Fruit fly (Drosophila melanogaster) whole organism, embryonic: ENCODE data around the gene papi.

Experiments used
- Blimp-1 ChIP-seq: fragments of 200-800 bp; sonication (Bioruptor generic); optimal IDR thresholded peaks from 3 replicates; lab custom pipeline; 2018; ENCODE audit warnings: missing biosample characterization, missing genetic modification characterization, mild to moderate bottlenecking, moderate library complexity, missing genetic modification reagents
- C15 ChIP-seq: fragments of 200-800 bp; sonication (Bioruptor generic); IDR thresholded peaks from 3 replicates; pipeline ENCODE4 v1.3.6; 2022; ENCODE audit warnings: missing biosample characterization, missing genetic modification characterization
- CG10274 ChIP-seq: fragments of 200-800 bp; sonication (Bioruptor generic); optimal IDR thresholded peaks from 3 replicates; lab custom pipeline; 2017; ENCODE audit warnings: missing biosample characterization, mild to moderate bottlenecking, missing genetic modification characterization
- CG11723 ChIP-seq: fragments of 200-800 bp; sonication (Bioruptor generic); optimal IDR thresholded peaks from 2 replicates; lab custom pipeline; 2017; ENCODE audit warnings: missing biosample characterization, mild to moderate bottlenecking, missing genetic modification characterization
- CG12236 ChIP-seq: fragments of 200-800 bp; sonication (Bioruptor generic); optimal IDR thresholded peaks from 2 replicates; lab custom pipeline; 2016; ENCODE audit warnings: missing biosample characterization, missing genetic modification characterization
- CG14965 ChIP-seq: fragments of 200-800 bp; sonication (Bioruptor generic); optimal IDR thresholded peaks from 2 replicates; lab custom pipeline; 2016; ENCODE audit warnings: missing biosample characterization, missing genetic modification characterization, borderline replicate concordance
- CG1529 ChIP-seq: fragments of 200-800 bp; sonication (Bioruptor generic); optimal IDR thresholded peaks from 3 replicates; lab custom pipeline; 2018; ENCODE audit warnings: missing biosample characterization, missing genetic modification characterization
- CG17328 ChIP-seq: fragments of 200-800 bp; sonication (Bioruptor generic); IDR thresholded peaks from 2 replicates; pipeline ENCODE4 v1.3.6; 2022; ENCODE audit warnings: missing biosample characterization, missing genetic modification characterization
- CG18599 ChIP-seq: fragments of 200-800 bp; sonication (Bioruptor generic); optimal IDR thresholded peaks from 3 replicates; lab custom pipeline; 2017; ENCODE audit warnings: missing biosample characterization, missing genetic modification characterization, mild to moderate bottlenecking, moderate library complexity, missing genetic modification reagents
- CG2116 ChIP-seq: fragments of 200-800 bp; sonication (Bioruptor generic); optimal IDR thresholded peaks from 3 replicates; lab custom pipeline; 2018; ENCODE audit warnings: missing biosample characterization, mild to moderate bottlenecking, missing genetic modification characterization
- CG2678 ChIP-seq: fragments of 200-800 bp; sonication (Bioruptor generic); optimal IDR thresholded peaks from 3 replicates; lab custom pipeline; 2019; ENCODE audit warnings: missing biosample characterization, mild to moderate bottlenecking, missing genetic modification characterization, moderate library complexity
- CG34224 ChIP-seq: fragments of 200-800 bp; sonication (Bioruptor generic); IDR thresholded peaks from 3 replicates; pipeline ENCODE4 v1.3.6; 2022; ENCODE audit warnings: missing biosample characterization, missing genetic modification characterization; ENCODE audit not compliant: partially characterized antibody
- CG4282 ChIP-seq: fragments of 200-800 bp; sonication (Bioruptor generic); optimal IDR thresholded peaks from 2 replicates; lab custom pipeline; 2016; ENCODE audit warnings: missing biosample characterization, missing genetic modification characterization
- CG4730 ChIP-seq: fragments of 200-800 bp; sonication (Bioruptor generic); IDR thresholded peaks from 2 replicates; pipeline ENCODE4 v1.3.6; 2022; ENCODE audit warnings: missing biosample characterization, missing genetic modification characterization
- CG7745 ChIP-seq: fragments of 200-800 bp; sonication (Bioruptor generic); optimal IDR thresholded peaks from 2 replicates; lab custom pipeline; 2018; ENCODE audit warnings: missing biosample characterization, mild to moderate bottlenecking, missing genetic modification characterization, moderate library complexity
- CG7839 ChIP-seq: fragments of 200-800 bp; sonication (Bioruptor generic); optimal IDR thresholded peaks from 3 replicates; lab custom pipeline; 2018; ENCODE audit warnings: missing biosample characterization, mild to moderate bottlenecking, missing genetic modification characterization, moderate library complexity
- CG7987 ChIP-seq: fragments of 200-800 bp; sonication (Bioruptor generic); optimal IDR thresholded peaks from 2 replicates; lab custom pipeline; 2018; ENCODE audit warnings: missing biosample characterization, mild to moderate bottlenecking, missing genetic modification characterization, moderate library complexity
- CG8388 ChIP-seq: fragments of 200-800 bp; sonication (Bioruptor generic); optimal IDR thresholded peaks from 2 replicates; lab custom pipeline; 2019; ENCODE audit warnings: missing biosample characterization, mild to moderate bottlenecking, missing genetic modification characterization, moderate library complexity
- CG8944 ChIP-seq: fragments of 200-800 bp; sonication (Bioruptor generic); optimal IDR thresholded peaks from 3 replicates; lab custom pipeline; 2016; ENCODE audit warnings: missing biosample characterization, missing genetic modification characterization
- CG9437 ChIP-seq: fragments of 200-800 bp; sonication (Bioruptor generic); optimal IDR thresholded peaks from 2 replicates; lab custom pipeline; 2018; ENCODE audit warnings: missing biosample characterization, mild to moderate bottlenecking, missing genetic modification characterization
- Doc3 ChIP-seq: fragments of 200-800 bp; sonication (Bioruptor generic); IDR thresholded peaks from 3 replicates; pipeline ENCODE4 v1.3.6; 2022; ENCODE audit warnings: missing biosample characterization, missing genetic modification characterization; ENCODE audit not compliant: partially characterized antibody
- Drgx ChIP-seq: fragments of 200-800 bp; sonication (Bioruptor generic); IDR thresholded peaks from 2 replicates; pipeline ENCODE4 v1.3.6; 2022; ENCODE audit warnings: missing biosample characterization, missing genetic modification characterization
- ERR ChIP-seq: fragments of 200-800 bp; sonication (Bioruptor generic); optimal IDR thresholded peaks from 2 replicates; lab custom pipeline; 2016; ENCODE audit warnings: missing biosample characterization, missing genetic modification characterization
- Eip74EF ChIP-seq, 2 experiments: fragments of 200-800 bp in 1 of 2; fragments of >200 bp in 1 of 2; sonication (Bioruptor generic) in 1 of 2; optimal IDR thresholded peaks; 2 replicates each; lab custom pipeline; 2017 to 2019; ENCODE audit warnings: missing biosample characterization in 2 of 2, missing genetic modification characterization in 2 of 2, mild to moderate bottlenecking in 1 of 2, moderate library complexity in 1 of 2
- Ets97D ChIP-seq: fragments of 200-800 bp; sonication (Bioruptor generic); optimal IDR thresholded peaks from 3 replicates; lab custom pipeline; 2016; ENCODE audit warnings: missing biosample characterization, missing genetic modification characterization
- GATAe ChIP-seq: fragments of 200-800 bp; sonication (Bioruptor generic); conservative IDR thresholded peaks from 2 replicates; pipeline ENCODE4 v1.3.6; 2022; ENCODE audit warnings: missing biosample characterization, missing genetic modification characterization
- Gug ChIP-seq: fragments of 200-800 bp; sonication (Bioruptor generic); IDR thresholded peaks from 4 replicates; pipeline ENCODE4 v1.3.6; 2022; ENCODE audit warnings: missing biosample characterization, missing genetic modification characterization
- HLHmδ ChIP-seq: fragments of 200-800 bp; sonication (Bioruptor generic); optimal IDR thresholded peaks from 2 replicates; lab custom pipeline; 2018; ENCODE audit warnings: missing biosample characterization, mild to moderate bottlenecking, missing genetic modification characterization, moderate library complexity
- Hand ChIP-seq: fragments of 200-800 bp; sonication (Bioruptor generic); optimal IDR thresholded peaks from 2 replicates; lab custom pipeline; 2017; ENCODE audit warnings: mild to moderate bottlenecking, missing biosample characterization, missing genetic modification reagents, missing genetic modification characterization
- HmgZ ChIP-seq: fragments of 200-800 bp; sonication (Bioruptor generic); optimal IDR thresholded peaks from 2 replicates; lab custom pipeline; 2018; ENCODE audit warnings: missing biosample characterization, mild to moderate bottlenecking, missing genetic modification characterization
- Nf-YB ChIP-seq: fragments of 200-800 bp; sonication (Bioruptor generic); optimal IDR thresholded peaks from 3 replicates; lab custom pipeline; 2019; ENCODE audit warnings: missing biosample characterization, mild to moderate bottlenecking, missing genetic modification characterization, moderate library complexity
- Oli ChIP-seq: fragments of 200-800 bp; sonication (Bioruptor generic); optimal IDR thresholded peaks from 2 replicates; lab custom pipeline; 2018; ENCODE audit warnings: missing biosample characterization, mild to moderate bottlenecking, missing genetic modification characterization, moderate library complexity
- Scr ChIP-seq: fragments of 200-800 bp; sonication (Bioruptor generic); IDR thresholded peaks from 2 replicates; pipeline ENCODE4 v1.3.6; 2022; ENCODE audit warnings: missing biosample characterization, missing genetic modification characterization; ENCODE audit not compliant: partially characterized antibody
- Stat92E ChIP-seq, 3 experiments: fragments of >200 bp in 2 of 3; fragments of 200-800 bp in 1 of 3; sonication (Bioruptor generic) in 1 of 3; optimal IDR thresholded peaks; 2 replicates each; lab custom pipeline; 2017 to 2019; ENCODE audit warnings: missing biosample characterization in 3 of 3, missing genetic modification characterization in 3 of 3, mild to moderate bottlenecking in 1 of 3, moderate library complexity in 1 of 3
- bbx ChIP-seq: fragments of 200-800 bp; sonication (Bioruptor generic); IDR thresholded peaks from 2 replicates; pipeline ENCODE4 v1.3.6; 2022; ENCODE audit warnings: missing biosample characterization, missing genetic modification characterization; ENCODE audit not compliant: partially characterized antibody
- bowl ChIP-seq: fragments of 200-800 bp; sonication (Bioruptor generic); IDR thresholded peaks from 2 replicates; pipeline ENCODE4 v1.3.6; 2022; ENCODE audit warnings: missing biosample characterization, missing genetic modification characterization
- caup ChIP-seq: fragments of 200-800 bp; sonication (Bioruptor generic); optimal IDR thresholded peaks from 3 replicates; lab custom pipeline; 2017; ENCODE audit warnings: missing biosample characterization, mild to moderate bottlenecking, missing genetic modification characterization, moderate library complexity; ENCODE audit not compliant: severe bottlenecking
- corto ChIP-seq: fragments of 200-800 bp; sonication (Bioruptor generic); optimal IDR thresholded peaks from 2 replicates; lab custom pipeline; 2016; ENCODE audit warnings: missing biosample characterization, mild to moderate bottlenecking, missing genetic modification characterization, moderate library complexity
- ewg ChIP-seq: fragments of 200-800 bp; sonication (Bioruptor generic); optimal IDR thresholded peaks from 3 replicates; lab custom pipeline; 2017; ENCODE audit warnings: mild to moderate bottlenecking, missing biosample characterization, missing genetic modification reagents, missing genetic modification characterization
- eyg ChIP-seq: fragments of 200-800 bp; sonication (Bioruptor generic); optimal IDR thresholded peaks from 3 replicates; lab custom pipeline; 2016; ENCODE audit warnings: missing biosample characterization, missing genetic modification characterization
- fu2 ChIP-seq: fragments of 200-800 bp; sonication (Bioruptor generic); optimal IDR thresholded peaks from 2 replicates; lab custom pipeline; 2016; ENCODE audit warnings: missing biosample characterization, missing genetic modification characterization
- grn ChIP-seq: fragments of 200-800 bp; sonication (Bioruptor generic); optimal IDR thresholded peaks from 3 replicates; lab custom pipeline; 2017; ENCODE audit warnings: missing biosample characterization, missing genetic modification characterization
- hb ChIP-seq: fragments of 200-800 bp; sonication (Bioruptor generic); IDR thresholded peaks from 3 replicates; pipeline ENCODE4 v1.3.6; 2022; ENCODE audit warnings: missing biosample characterization, missing genetic modification characterization; ENCODE audit not compliant: partially characterized antibody
- insv ChIP-seq, 2 experiments: fragments of 200-800 bp; sonication (Bioruptor generic); optimal IDR thresholded peaks; 3 replicates each; lab custom pipeline; 2016 to 2018; ENCODE audit warnings: missing biosample characterization in 2 of 2, missing genetic modification characterization in 2 of 2
- sisA ChIP-seq: fragments of 200-800 bp; sonication (Bioruptor generic); IDR thresholded peaks from 2 replicates; pipeline ENCODE4 v1.3.6; 2022; ENCODE audit warnings: missing biosample characterization, missing genetic modification characterization
- wdn ChIP-seq: fragments of 200-800 bp; sonication (Bioruptor generic); IDR thresholded peaks from 2 replicates; pipeline ENCODE4 v1.3.6; 2022; ENCODE audit warnings: missing biosample characterization, missing genetic modification characterization
- wor ChIP-seq: fragments of 200-800 bp; sonication (Bioruptor generic); IDR thresholded peaks from 2 replicates; pipeline ENCODE4 v1.3.6; 2022; ENCODE audit warnings: missing biosample characterization, missing genetic modification characterization
- zen ChIP-seq: fragments of 200-800 bp; sonication (Bioruptor generic); optimal IDR thresholded peaks from 3 replicates; lab custom pipeline; 2018; ENCODE audit warnings: missing biosample characterization, mild to moderate bottlenecking, missing genetic modification characterization, moderate library complexity

papi gene

dm6 chr2L:2171366-2172078 lies 49.0 kb upstream of the papi start (continued):
- TF ChIP-seq Stat92E (GFP tag; optimal IDR thresholded peaks at IDR 0.05; lab: Kevin White, UChicago), result no peak
- no peak for TF ChIP-seq Gug
- peak; percentile 73 for TF ChIP-seq Nf-YB (GFP tag; lab: Kevin White, UChicago)
- TF ChIP-seq wor (GFP tag; lab: Robert Waterston, UW), result no peak
- TF ChIP-seq C15 (GFP tag; lab: Robert Waterston, UW), result no peak
- no peak for TF ChIP-seq CG7745
- TF ChIP-seq Scr (GFP tag; lab: Robert Waterston, UW), result no peak
- no peak for TF ChIP-seq insv (GFP tag; optimal IDR thresholded peaks at IDR 0.05; lab: Kevin White, UChicago)
- no peak for TF ChIP-seq CG4730
- peak; percentile 11 for TF ChIP-seq corto (GFP tag; lab: Kevin White, UChicago)
- TF ChIP-seq hb (GFP tag; lab: Robert Waterston, UW), result no peak
- no peak for TF ChIP-seq CG1529
- TF ChIP-seq CG2116 (GFP tag; lab: Kevin White, UChicago), result no peak
- TF ChIP-seq CG10274 (GFP tag; lab: Kevin White, UChicago), result no peak
- TF ChIP-seq Blimp-1, result no peak
- no peak for TF ChIP-seq Drgx (GFP tag; lab: Robert Waterston, UW)
- peak; percentile 56 for TF ChIP-seq caup (GFP tag; lab: Kevin White, UChicago)
- no peak for TF ChIP-seq CG7987 (GFP tag; lab: Kevin White, UChicago)
- TF ChIP-seq CG17328 (GFP tag; lab: Robert Waterston, UW), result no peak
- peak; percentile 49 for TF ChIP-seq CG18599 (GFP tag; lab: Kevin White, UChicago)
- TF ChIP-seq CG4282 (GFP tag; lab: Kevin White, UChicago), result no peak
- no peak for TF ChIP-seq CG8388
- TF ChIP-seq CG2678 (tag; lab: Kevin White, UChicago), result peak; percentile 26
- TF ChIP-seq Doc3 (GFP tag; lab: Robert Waterston, UW), result no peak
- no peak for TF ChIP-seq bbx (GFP tag; lab: Robert Waterston, UW)
- peak; percentile 80 for TF ChIP-seq grn (GFP tag; lab: Kevin White, UChicago)
- TF ChIP-seq CG9437, result no peak
- no peak for TF ChIP-seq CG11723 (GFP tag; lab: Kevin White, UChicago)
- TF ChIP-seq sisA (GFP tag; lab: Robert Waterston, UW), result no peak
- peak; percentile 77 for TF ChIP-seq GATAe (GFP tag; lab: Robert Waterston, UW)
- TF ChIP-seq Eip74EF (GFP tag; optimal IDR thresholded peaks at IDR 0.05; lab: Kevin White, UChicago), result peak in 1 of 2 experiments; percentile 54
- TF ChIP-seq CG14965 (GFP tag; lab: Kevin White, UChicago), result no peak
- TF ChIP-seq HLHmδ (GFP tag; lab: Kevin White, UChicago), result no peak
- TF ChIP-seq zen (tag; lab: Kevin White, UChicago), result no peak
- no peak for TF ChIP-seq ewg (GFP tag; lab: Kevin White, UChicago)
- no peak for TF ChIP-seq CG12236
- no peak for TF ChIP-seq eyg (GFP tag; lab: Kevin White, UChicago)
- TF ChIP-seq CG7839 (tag; lab: Kevin White, UChicago), result no peak
- TF ChIP-seq Ets97D (GFP tag; lab: Kevin White, UChicago), result no peak
- TF ChIP-seq bowl (GFP tag; lab: Robert Waterston, UW), result no peak
- no peak for TF ChIP-seq fu2 (GFP tag; lab: Kevin White, UChicago)
- no peak for TF ChIP-seq ERR
- no peak for TF ChIP-seq CG8944
- TF ChIP-seq wdn (GFP tag; lab: Robert Waterston, UW), result no peak
- no peak for TF ChIP-seq Oli
- peak; percentile 29 for TF ChIP-seq HmgZ (tag; lab: Kevin White, UChicago)
- peak; percentile 42 for TF ChIP-seq Hand (GFP tag; lab: Kevin White, UChicago)
- no peak for TF ChIP-seq CG34224 (GFP tag; lab: Robert Waterston, UW)
